Worm (Caenorhabditis elegans) whole organism, young adult: Measurements from ENCODE around the gene cex-2.

Source experiments
- C17E4.6 ChIP-seq: fragments of 200-800 bp; sonication (Bioruptor generic); IDR thresholded peaks from 2 replicates; pipeline ENCODE4 v1.3.6; 2022; ENCODE audit warnings: missing genetic modification reagents, missing genetic modification characterization, missing compliant biosample characterization
- D2030.7 ChIP-seq: fragments of 200-800 bp; sonication (Bioruptor generic); IDR thresholded peaks from 2 replicates; pipeline ENCODE4 v1.3.6; 2022; ENCODE audit warnings: missing genetic modification reagents, missing genetic modification characterization, missing compliant biosample characterization
- F33H1.4 ChIP-seq: fragments of 200-800 bp; sonication (Bioruptor generic); IDR thresholded peaks from 2 replicates; pipeline ENCODE4 v1.3.6; 2022; ENCODE audit warnings: missing genetic modification reagents, missing genetic modification characterization, missing compliant biosample characterization
- F49E8.2 ChIP-seq: sonication (generic microtip); optimal IDR thresholded peaks from 3 replicates; lab custom pipeline; 2017; ENCODE audit warnings: missing genetic modification characterization, mild to moderate bottlenecking, missing compliant biosample characterization, antibody characterized with exemption, moderate library complexity; ENCODE audit not compliant: insufficient read depth
- F57A8.1 ChIP-seq: fragments of 200-800 bp; sonication (Bioruptor generic); optimal IDR thresholded peaks from 2 replicates; lab custom pipeline; 2018; ENCODE audit warnings: mild to moderate bottlenecking, missing genetic modification characterization, moderate library complexity, missing compliant biosample characterization
- K12H6.12 ChIP-seq: fragments of 200-800 bp; sonication (Bioruptor generic); optimal IDR thresholded peaks from 2 replicates; lab custom pipeline; 2018; ENCODE audit warnings: mild to moderate bottlenecking, missing genetic modification characterization, missing compliant biosample characterization
- Y56A3A.18 ChIP-seq: fragments of 200-800 bp; sonication (Bioruptor generic); IDR thresholded peaks from 2 replicates; pipeline ENCODE4 v1.3.6; 2022; ENCODE audit warnings: missing genetic modification reagents, missing genetic modification characterization, missing compliant biosample characterization
- Y79H2A.3 ChIP-seq: fragments of 200-800 bp; sonication (Bioruptor generic); conservative IDR thresholded peaks from 2 replicates; pipeline ENCODE4 v1.3.6; 2022; ENCODE audit warnings: missing genetic modification reagents, missing genetic modification characterization, missing compliant biosample characterization
- ZK185.1 ChIP-seq: sonication (generic microtip); optimal IDR thresholded peaks from 2 replicates; lab custom pipeline; 2016; ENCODE audit warnings: mild to moderate bottlenecking, missing genetic modification characterization, missing compliant biosample characterization; ENCODE audit not compliant: poor library complexity, severe bottlenecking
- akir-1 ChIP-seq: fragments of 200-800 bp; sonication (Bioruptor generic); optimal IDR thresholded peaks from 2 replicates; lab custom pipeline; 2018; ENCODE audit warnings: mild to moderate bottlenecking, missing genetic modification characterization, moderate library complexity, missing compliant biosample characterization
- ama-1 ChIP-seq, 3 experiments: fragments of 150-350 bp in 1 of 3; sonication (generic microtip) in 2 of 3; optimal IDR thresholded peaks; 2 replicates each; lab custom pipeline; 2014 to 2018; ENCODE audit warnings: missing biosample characterization in 2 of 3, missing genetic modification characterization in 2 of 3, missing genetic modification reagents in 2 of 3
- aptf-3 ChIP-seq: fragments of 200-800 bp; sonication (Bioruptor generic); IDR thresholded peaks from 2 replicates; pipeline ENCODE4 v1.3.6; 2022; ENCODE audit warnings: missing genetic modification characterization, missing compliant biosample characterization
- atf-7 ChIP-seq: sonication (generic microtip); optimal IDR thresholded peaks from 2 replicates; lab custom pipeline; 2017; ENCODE audit warnings: mild to moderate bottlenecking, missing genetic modification characterization, missing compliant biosample characterization
- attf-6 ChIP-seq: fragments of 200-800 bp; sonication (Bioruptor generic); IDR thresholded peaks from 2 replicates; pipeline ENCODE4 v1.3.6; 2022; ENCODE audit warnings: missing genetic modification reagents, missing genetic modification characterization, missing compliant biosample characterization
- cebp-1 ChIP-seq, 2 experiments: fragments of 200-800 bp in 1 of 2; sonication (Bioruptor generic) in 1 of 2; sonication (generic microtip) in 1 of 2; IDR thresholded peaks in 1 of 2; optimal IDR thresholded peaks in 1 of 2; 2 replicates each; pipeline versions ENCODE4 v1.3.6 to Lab custom; 2017 to 2022; ENCODE audit warnings: missing compliant biosample characterization in 2 of 2, missing genetic modification characterization in 2 of 2, mild to moderate bottlenecking in 1 of 2, missing genetic modification reagents in 1 of 2, moderate library complexity in 1 of 2
- ceh-40 ChIP-seq: fragments of 200-800 bp; sonication (Bioruptor generic); IDR thresholded peaks from 2 replicates; pipeline ENCODE4 v1.3.6; 2022; ENCODE audit warnings: missing genetic modification characterization, missing compliant biosample characterization
- ceh-91 ChIP-seq: fragments of 200-800 bp; sonication (Bioruptor generic); IDR thresholded peaks from 2 replicates; pipeline ENCODE4 v1.3.6; 2022; ENCODE audit warnings: missing genetic modification reagents, missing genetic modification characterization, missing compliant biosample characterization
- chd-7 ChIP-seq: sonication (generic microtip); optimal IDR thresholded peaks from 2 replicates; lab custom pipeline; 2016; ENCODE audit warnings: mild to moderate bottlenecking, missing genetic modification characterization, moderate library complexity, missing compliant biosample characterization
- efl-1 ChIP-seq: fragments of 150-350 bp; optimal IDR thresholded peaks from 2 replicates; lab custom pipeline; 2014; ENCODE audit warnings: missing biosample characterization, missing genetic modification reagents, missing genetic modification characterization
- egrh-3 ChIP-seq: fragments of 200-800 bp; sonication (Bioruptor generic); IDR thresholded peaks from 2 replicates; pipeline ENCODE4 v1.3.6; 2022; ENCODE audit warnings: missing genetic modification reagents, missing genetic modification characterization, missing compliant biosample characterization
- ekl-4 ChIP-seq: fragments of 200-800 bp; sonication (Bioruptor generic); IDR thresholded peaks from 2 replicates; pipeline ENCODE4 v1.3.6; 2022; ENCODE audit warnings: missing genetic modification reagents, missing genetic modification characterization, missing compliant biosample characterization
- ets-4 ChIP-seq: fragments of 200-800 bp; sonication (Bioruptor generic); optimal IDR thresholded peaks from 2 replicates; lab custom pipeline; 2018; ENCODE audit warnings: mild to moderate bottlenecking, missing genetic modification characterization, missing compliant biosample characterization
- gei-17 ChIP-seq: fragments of 200-800 bp; sonication (Bioruptor generic); optimal IDR thresholded peaks from 2 replicates; lab custom pipeline; 2018; ENCODE audit warnings: mild to moderate bottlenecking, missing genetic modification characterization, missing compliant biosample characterization
- hmg-1.2 ChIP-seq: fragments of 200-800 bp; sonication (Bioruptor generic); IDR thresholded peaks from 2 replicates; pipeline ENCODE4 v1.3.6; 2022; ENCODE audit warnings: missing genetic modification reagents, missing genetic modification characterization, missing compliant biosample characterization
- hmg-20 ChIP-seq: fragments of 200-800 bp; sonication (Bioruptor generic); IDR thresholded peaks from 2 replicates; pipeline ENCODE4 v1.3.6; 2022; ENCODE audit warnings: missing genetic modification reagents, missing genetic modification characterization, missing compliant biosample characterization
- lag-1 ChIP-seq: fragments of 200-800 bp; sonication (Bioruptor generic); IDR thresholded peaks from 2 replicates; pipeline ENCODE4 v1.3.6; 2022; ENCODE audit warnings: missing genetic modification reagents, missing genetic modification characterization, missing compliant biosample characterization
- let-607 ChIP-seq, 2 experiments: fragments of 200-800 bp in 1 of 2; sonication (Bioruptor generic) in 1 of 2; sonication (generic microtip) in 1 of 2; optimal IDR thresholded peaks; 2 replicates each; lab custom pipeline; 2016 to 2018; ENCODE audit warnings: mild to moderate bottlenecking in 2 of 2, missing compliant biosample characterization in 2 of 2, missing genetic modification characterization in 2 of 2, moderate library complexity in 2 of 2, missing genotype in 1 of 2
- lin-26 ChIP-seq: fragments of 200-800 bp; sonication (Bioruptor generic); IDR thresholded peaks from 2 replicates; pipeline ENCODE4 v1.3.6; 2022; ENCODE audit warnings: missing genetic modification reagents, missing genetic modification characterization, missing compliant biosample characterization
- lin-40 ChIP-seq: sonication (generic microtip); optimal IDR thresholded peaks from 2 replicates; lab custom pipeline; 2016; ENCODE audit warnings: missing genetic modification characterization, mild to moderate bottlenecking, missing compliant biosample characterization, missing genotype, missing genetic modification reagents
- lsl-1 ChIP-seq: fragments of 200-800 bp; sonication (Bioruptor generic); optimal IDR thresholded peaks from 2 replicates; lab custom pipeline; 2018; ENCODE audit warnings: mild to moderate bottlenecking, missing genetic modification characterization, moderate library complexity, missing compliant biosample characterization
- lsy-27 ChIP-seq: sonication (generic microtip); optimal IDR thresholded peaks from 2 replicates; lab custom pipeline; 2017; ENCODE audit warnings: missing genetic modification characterization, mild to moderate bottlenecking, missing compliant biosample characterization, antibody characterized with exemption, missing genotype, borderline replicate concordance; ENCODE audit not compliant: insufficient read depth
- madf-3 ChIP-seq: fragments of 200-800 bp; sonication (Bioruptor generic); IDR thresholded peaks from 2 replicates; pipeline ENCODE4 v1.3.6; 2022; ENCODE audit warnings: missing genetic modification reagents, missing genetic modification characterization, missing compliant biosample characterization
- madf-6 ChIP-seq: fragments of 200-800 bp; sonication (Bioruptor generic); IDR thresholded peaks from 2 replicates; pipeline ENCODE4 v1.3.6; 2022; ENCODE audit warnings: missing genetic modification reagents, missing genetic modification characterization, missing compliant biosample characterization
- nfya-2 ChIP-seq: fragments of 200-800 bp; sonication (Bioruptor generic); IDR thresholded peaks from 2 replicates; pipeline ENCODE4 v1.3.6; 2022; ENCODE audit warnings: missing genetic modification reagents, missing genetic modification characterization, missing compliant biosample characterization
- nhr-120 ChIP-seq: fragments of 200-800 bp; sonication (Bioruptor generic); IDR thresholded peaks from 2 replicates; pipeline ENCODE4 v1.3.6; 2022; ENCODE audit warnings: missing genetic modification characterization, missing compliant biosample characterization
- nhr-179 ChIP-seq: sonication (generic microtip); optimal IDR thresholded peaks from 2 replicates; lab custom pipeline; 2016; ENCODE audit warnings: mild to moderate bottlenecking, missing genetic modification characterization, missing compliant biosample characterization
- nhr-90 ChIP-seq: sonication (generic microtip); optimal IDR thresholded peaks from 2 replicates; lab custom pipeline; 2016; ENCODE audit warnings: missing genotype, mild to moderate bottlenecking, missing genetic modification characterization, missing compliant biosample characterization
- sdz-38 ChIP-seq: sonication (generic microtip); optimal IDR thresholded peaks from 2 replicates; lab custom pipeline; 2016; ENCODE audit warnings: missing genotype, missing genetic modification characterization, missing compliant biosample characterization
- snpc-1.1 ChIP-seq: sonication (generic microtip); optimal IDR thresholded peaks from 2 replicates; lab custom pipeline; 2017; ENCODE audit warnings: missing genetic modification characterization, mild to moderate bottlenecking, missing compliant biosample characterization, antibody characterized with exemption, moderate library complexity, missing genotype, missing genetic modification reagents; ENCODE audit not compliant: insufficient read depth
- snpc-3.4 ChIP-seq: sonication (generic microtip); optimal IDR thresholded peaks from 2 replicates; lab custom pipeline; 2017; ENCODE audit warnings: missing genetic modification characterization, mild to moderate bottlenecking, missing compliant biosample characterization, antibody characterized with exemption, moderate library complexity, missing genotype, missing genetic modification reagents
- somi-1 ChIP-seq: fragments of 200-800 bp; sonication (Bioruptor generic); optimal IDR thresholded peaks from 2 replicates; lab custom pipeline; 2018; ENCODE audit warnings: mild to moderate bottlenecking, missing genetic modification characterization, missing compliant biosample characterization
- tbx-9 ChIP-seq: sonication (generic microtip); optimal IDR thresholded peaks from 2 replicates; lab custom pipeline; 2016; ENCODE audit warnings: borderline replicate concordance, missing genetic modification characterization, inconsistent platforms, missing compliant biosample characterization
- tlf-1 ChIP-seq: fragments of 200-800 bp; sonication (Bioruptor generic); optimal IDR thresholded peaks from 2 replicates; lab custom pipeline; 2018; ENCODE audit warnings: mild to moderate bottlenecking, missing genetic modification characterization, missing compliant biosample characterization
- unc-130 ChIP-seq: sonication (generic microtip); optimal IDR thresholded peaks from 2 replicates; lab custom pipeline; 2016; ENCODE audit warnings: missing genetic modification reagents, missing genetic modification characterization, missing compliant biosample characterization
- zfh-2 ChIP-seq: fragments of 200-800 bp; sonication (Bioruptor generic); conservative IDR thresholded peaks from 2 replicates; pipeline ENCODE4 v1.3.6; 2022; ENCODE audit warnings: missing genetic modification reagents, missing genetic modification characterization, missing compliant biosample characterization
- ztf-18 ChIP-seq: sonication (generic microtip); optimal IDR thresholded peaks from 2 replicates; lab custom pipeline; 2016; ENCODE audit warnings: missing genotype, mild to moderate bottlenecking, missing genetic modification characterization, missing compliant biosample characterization
- ztf-3 ChIP-seq: fragments of 200-800 bp; sonication (Bioruptor generic); optimal IDR thresholded peaks from 2 replicates; lab custom pipeline; 2018; ENCODE audit warnings: mild to moderate bottlenecking, missing genetic modification characterization, missing compliant biosample characterization

cex-2 gene

ce11 chrII:7870632-7871031 is 35.4 kb upstream of the cex-2 start (continued):
- no peak for TF ChIP-seq ama-1 (optimal IDR thresholded peaks at IDR 0.05; lab: Kevin White, UChicago)
- TF ChIP-seq ama-1 (GFP tag; optimal IDR thresholded peaks at IDR 0.05; lab: Kevin White, UChicago) = no peak
- no peak for TF ChIP-seq hmg-20 (GFP tag; lab: Robert Waterston, UW)
- TF ChIP-seq chd-7 = no peak
- no peak for TF ChIP-seq zfh-2 (GFP tag; lab: Robert Waterston, UW)
- TF ChIP-seq efl-1 (GFP tag; lab: Kevin White, UChicago) = no peak
- TF ChIP-seq lsl-1 = peak; percentile 80
- no peak for TF ChIP-seq F49E8.2
- no peak for TF ChIP-seq nfya-2 (GFP tag; lab: Robert Waterston, UW)
- TF ChIP-seq let-607 (tag; optimal IDR thresholded peaks at IDR 0.05; lab: Kevin White, UChicago) = no peak
- peak; percentile 42; the same call in 1 of the 2 replicates for TF ChIP-seq hmg-1.2
- 0 out of 2 replicates have a peak, but pooled peaks have one; percentile 37 for TF ChIP-seq Y56A3A.18 (GFP tag; lab: Robert Waterston, UW)
- peak; percentile 64 for TF ChIP-seq madf-6 (GFP tag; lab: Robert Waterston, UW)
- no peak for TF ChIP-seq ets-4 (GFP tag; lab: Kevin White, UChicago)
- no peak for TF ChIP-seq cebp-1 (GFP tag; IDR thresholded peaks at IDR 0.05; lab: Robert Waterston, UW)
- TF ChIP-seq cebp-1 (tag; optimal IDR thresholded peaks at IDR 0.05; lab: Kevin White, UChicago) = peak; percentile 56
- TF ChIP-seq nhr-120 (GFP tag; lab: Robert Waterston, UW) = no peak
- TF ChIP-seq ceh-40 (GFP tag; lab: Robert Waterston, UW) = no peak
- peak; percentile 32 for TF ChIP-seq tlf-1 (GFP tag; lab: Kevin White, UChicago)
- TF ChIP-seq unc-130 (GFP tag; lab: Kevin White, UChicago) = no peak
- TF ChIP-seq K12H6.12 (tag; lab: Kevin White, UChicago) = peak; percentile 31
- TF ChIP-seq ekl-4 = peak; percentile 54; the same call in 1 of the 2 replicates
- no peak for TF ChIP-seq lsy-27 (tag; lab: Kevin White, UChicago)
- TF ChIP-seq lin-26 (GFP tag; lab: Robert Waterston, UW) = peak; percentile 28; the same call in 1 of the 2 replicates
- TF ChIP-seq ztf-3 (GFP tag; lab: Kevin White, UChicago) = no peak
- no peak for TF ChIP-seq gei-17
- TF ChIP-seq tbx-9 (tag; lab: Kevin White, UChicago) = no peak
- TF ChIP-seq nhr-179 (tag; lab: Kevin White, UChicago) = no peak
- no peak for TF ChIP-seq akir-1 (GFP tag; lab: Kevin White, UChicago)
- no peak for TF ChIP-seq sdz-38 (tag; lab: Kevin White, UChicago)
- no peak for TF ChIP-seq lag-1 (GFP tag; lab: Robert Waterston, UW)
- no peak for TF ChIP-seq attf-6 (GFP tag; lab: Robert Waterston, UW)
- TF ChIP-seq aptf-3 (GFP tag; lab: Robert Waterston, UW) = no peak
- TF ChIP-seq F33H1.4 (GFP tag; lab: Robert Waterston, UW) = peak; percentile 30; the same call in 1 of the 2 replicates
- no peak for TF ChIP-seq nhr-90
- TF ChIP-seq Y79H2A.3 = no peak
- peak; percentile 1 for TF ChIP-seq ztf-18 (tag; lab: Kevin White, UChicago)
- TF ChIP-seq lin-40 = no peak
- TF ChIP-seq madf-3 = no peak
- TF ChIP-seq snpc-1.1 (tag; lab: Kevin White, UChicago) = no peak
- TF ChIP-seq somi-1 = no peak
- no peak for TF ChIP-seq snpc-3.4 (tag; lab: Kevin White, UChicago)
- no peak for TF ChIP-seq ZK185.1 (tag; lab: Kevin White, UChicago)
- peak; percentile 33; the same call in 1 of the 2 replicates for TF ChIP-seq D2030.7 (GFP tag; lab: Robert Waterston, UW)
- TF ChIP-seq ceh-91 (GFP tag; lab: Robert Waterston, UW) = no peak
- TF ChIP-seq egrh-3 (GFP tag; lab: Robert Waterston, UW) = no peak
- TF ChIP-seq F57A8.1 (GFP tag; lab: Kevin White, UChicago) = no peak
- TF ChIP-seq C17E4.6 (GFP tag; lab: Robert Waterston, UW) = no peak
- TF ChIP-seq atf-7 = no peak
